Worm (Caenorhabditis elegans) whole organism, L2 larva: ENCODE data around the gene dohh-1.
A peak's percentile ranks its signal among the peaks of the same experiment; 100 is the strongest.

Experiments used
- ZK546.5 ChIP-seq: sonication (generic microtip); optimal IDR thresholded peaks from 2 replicates; lab custom pipeline; 2017; ENCODE audit warnings: missing biosample characterization, missing genetic modification characterization
- ama-1 ChIP-seq: fragments of 150-350 bp; optimal IDR thresholded peaks from 2 replicates; lab custom pipeline; 2018; ENCODE audit warnings: inconsistent platforms
- fos-1 ChIP-seq: fragments of 150-350 bp; optimal IDR thresholded peaks from 2 replicates; lab custom pipeline; 2014; ENCODE audit warnings: missing biosample characterization, missing genetic modification characterization
- nhr-25 ChIP-seq: fragments of 150-350 bp; sonication (generic microtip); optimal IDR thresholded peaks from 3 replicates; lab custom pipeline; 2014; ENCODE audit warnings: missing biosample characterization, missing genetic modification characterization
- sem-4 ChIP-seq: fragments of 150-350 bp; optimal IDR thresholded peaks from 2 replicates; lab custom pipeline; 2014; ENCODE audit warnings: missing biosample characterization, missing genetic modification reagents, missing genetic modification characterization
- unc-62 ChIP-seq: fragments of 150-350 bp; optimal IDR thresholded peaks from 2 replicates; lab custom pipeline; 2014; ENCODE audit warnings: missing biosample characterization, missing genetic modification reagents, missing genetic modification characterization

ce11 chrII:10550872-10551647 is 28.7 kb upstream of the dohh-1 start:
- TF ChIP-seq ZK546.5 = no peak
- TF ChIP-seq unc-62 (GFP tag; lab: Kevin White, UChicago) = no peak
- TF ChIP-seq ama-1 = no peak
- peak; percentile 58 for TF ChIP-seq nhr-25 (tag; lab: Kevin White, UChicago)
- TF ChIP-seq fos-1 (tag; lab: Kevin White, UChicago) = no peak
- TF ChIP-seq sem-4 (tag; lab: Kevin White, UChicago) = no peak
